Worm (Caenorhabditis elegans) whole organism, mixed stage, embryonic: ENCODE measurements around the gene ntl-3.

Experiments
- elt-1 ChIP-seq: sonication (generic microtip); optimal IDR thresholded peaks from 2 replicates; lab custom pipeline; 2017; ENCODE audit warnings: missing genetic modification characterization, mild to moderate bottlenecking, missing compliant biosample characterization, antibody characterized with exemption, moderate library complexity, borderline replicate concordance; ENCODE audit not compliant: insufficient read depth
- ham-2 ChIP-seq: fragments of 200-800 bp; sonication (Bioruptor generic); optimal IDR thresholded peaks from 2 replicates; lab custom pipeline; 2018; ENCODE audit warnings: mild to moderate bottlenecking, missing genetic modification characterization, missing compliant biosample characterization
- lin-13 ChIP-seq: fragments of 150-350 bp; optimal IDR thresholded peaks from 2 replicates; lab custom pipeline; 2014; ENCODE audit warnings: missing biosample characterization, missing genetic modification characterization
- lsy-2 ChIP-seq: fragments of 150-350 bp; optimal IDR thresholded peaks from 2 replicates; lab custom pipeline; 2014; ENCODE audit warnings: missing biosample characterization, missing genetic modification characterization
- mep-1 ChIP-seq: fragments of 150-350 bp; optimal IDR thresholded peaks from 2 replicates; lab custom pipeline; 2017; ENCODE audit warnings: missing biosample characterization, missing genetic modification reagents, missing genetic modification characterization, inconsistent platforms
- nhr-12 ChIP-seq: fragments of 150-350 bp; optimal IDR thresholded peaks from 2 replicates; lab custom pipeline; 2014; ENCODE audit warnings: missing biosample characterization, missing genetic modification characterization
- snpc-4 ChIP-seq: fragments of 150-350 bp; optimal IDR thresholded peaks from 2 replicates; lab custom pipeline; 2014; ENCODE audit warnings: missing biosample characterization, missing genetic modification characterization
- ztf-11 ChIP-seq: fragments of 150-350 bp; optimal IDR thresholded peaks from 2 replicates; lab custom pipeline; 2014; ENCODE audit warnings: missing biosample characterization, missing genetic modification characterization

ce11 chrIII:11833449-11833848, 12.8 kb downstream of the ntl-3 start:
- TF ChIP-seq elt-1 (tag; lab: Kevin White, UChicago) (no peak), ztf-11 (tag; lab: Kevin White, UChicago) (no peak), lin-13 (tag; lab: Kevin White, UChicago) (no peak), ham-2 (GFP tag; lab: Kevin White, UChicago) (no peak), snpc-4 (no peak), nhr-12 (tag; lab: Kevin White, UChicago) (no peak), lsy-2 (no peak), mep-1 (tag; lab: Kevin White, UChicago) (no peak)
